Fruit fly (Drosophila melanogaster) whole organism, embryonic: Measurements from ENCODE around the gene raptor.

ENCODE experiments used
- Bteb2 ChIP-seq: fragments of 200-800 bp; sonication (Bioruptor generic); optimal IDR thresholded peaks from 2 replicates; lab custom pipeline; 2016; ENCODE audit warnings: missing biosample characterization, missing genetic modification characterization
- CG10366 ChIP-seq: fragments of 200-800 bp; sonication (Bioruptor generic); IDR thresholded peaks from 2 replicates; pipeline ENCODE4 v1.3.6; 2022; ENCODE audit warnings: missing biosample characterization, missing genetic modification characterization
- CG10959 ChIP-seq: fragments of 200-800 bp; sonication (Bioruptor generic); IDR thresholded peaks from 2 replicates; pipeline ENCODE4 v1.3.6; 2022; ENCODE audit warnings: missing biosample characterization, missing genetic modification characterization
- CG11560 ChIP-seq: fragments of 200-800 bp; sonication (Bioruptor generic); IDR thresholded peaks from 3 replicates; pipeline ENCODE4 v1.3.6; 2022; ENCODE audit warnings: missing biosample characterization, missing genetic modification characterization
- CG12071 ChIP-seq: fragments of 200-800 bp; sonication (Bioruptor generic); optimal IDR thresholded peaks from 3 replicates; lab custom pipeline; 2018; ENCODE audit warnings: missing biosample characterization, mild to moderate bottlenecking, missing genetic modification characterization
- CG13296 ChIP-seq: fragments of 200-800 bp; sonication (Bioruptor generic); optimal IDR thresholded peaks from 3 replicates; lab custom pipeline; 2018; ENCODE audit warnings: missing biosample characterization, mild to moderate bottlenecking, missing genetic modification characterization
- CG13775 ChIP-seq: fragments of 200-800 bp; sonication (Bioruptor generic); optimal IDR thresholded peaks from 3 replicates; lab custom pipeline; 2017; ENCODE audit warnings: missing biosample characterization, mild to moderate bottlenecking, missing genetic modification characterization
- CG14965 ChIP-seq: fragments of 200-800 bp; sonication (Bioruptor generic); optimal IDR thresholded peaks from 2 replicates; lab custom pipeline; 2016; ENCODE audit warnings: missing biosample characterization, missing genetic modification characterization, borderline replicate concordance
- CG1602 ChIP-seq: fragments of 200-800 bp; sonication (Bioruptor generic); optimal IDR thresholded peaks from 3 replicates; lab custom pipeline; 2016; ENCODE audit warnings: missing biosample characterization, missing genetic modification characterization
- CG1603 ChIP-seq: fragments of 200-800 bp; sonication (Bioruptor generic); optimal IDR thresholded peaks from 2 replicates; lab custom pipeline; 2019; ENCODE audit warnings: missing biosample characterization, mild to moderate bottlenecking, missing genetic modification characterization, moderate library complexity
- CG16815 ChIP-seq: fragments of 200-800 bp; sonication (Bioruptor generic); optimal IDR thresholded peaks from 3 replicates; lab custom pipeline; 2017; ENCODE audit warnings: missing biosample characterization, mild to moderate bottlenecking, missing genetic modification characterization
- CG2875 ChIP-seq: fragments of 200-800 bp; sonication (Bioruptor generic); optimal IDR thresholded peaks from 2 replicates; lab custom pipeline; 2017; ENCODE audit warnings: missing biosample characterization, mild to moderate bottlenecking, missing genetic modification characterization, missing genetic modification reagents
- CG32772 ChIP-seq: fragments of 200-800 bp; sonication (Bioruptor generic); IDR thresholded peaks from 2 replicates; pipeline ENCODE4 v1.3.6; 2022; ENCODE audit warnings: missing biosample characterization, missing genetic modification characterization
- CG4617 ChIP-seq: fragments of 200-800 bp; sonication (Bioruptor generic); optimal IDR thresholded peaks from 3 replicates; lab custom pipeline; 2016; ENCODE audit warnings: missing biosample characterization, missing genetic modification characterization, borderline replicate concordance
- CG8765 ChIP-seq: fragments of 200-800 bp; sonication (Bioruptor generic); IDR thresholded peaks from 2 replicates; pipeline ENCODE4 v1.3.6; 2022; ENCODE audit warnings: missing biosample characterization, missing genetic modification characterization
- CG8944 ChIP-seq: fragments of 200-800 bp; sonication (Bioruptor generic); optimal IDR thresholded peaks from 3 replicates; lab custom pipeline; 2016; ENCODE audit warnings: missing biosample characterization, missing genetic modification characterization
- CG9797 ChIP-seq: fragments of 200-800 bp; sonication (Bioruptor generic); optimal IDR thresholded peaks from 3 replicates; lab custom pipeline; 2018; ENCODE audit warnings: missing biosample characterization, mild to moderate bottlenecking, missing genetic modification characterization
- CG9876 ChIP-seq: fragments of 200-800 bp; sonication (Bioruptor generic); optimal IDR thresholded peaks from 2 replicates; lab custom pipeline; 2016; ENCODE audit warnings: missing biosample characterization, missing genetic modification characterization
- CHES-1-like ChIP-seq: fragments of 200-800 bp; sonication (Bioruptor generic); optimal IDR thresholded peaks from 2 replicates; lab custom pipeline; 2016; ENCODE audit warnings: missing biosample characterization, missing genetic modification characterization
- D19A ChIP-seq: fragments of 200-800 bp; optimal IDR thresholded peaks from 3 replicates; lab custom pipeline; 2019; ENCODE audit warnings: missing biosample characterization, mild to moderate bottlenecking, missing genetic modification characterization, moderate library complexity
- Dip3 ChIP-seq: fragments of 200-800 bp; sonication (Bioruptor generic); optimal IDR thresholded peaks from 3 replicates; lab custom pipeline; 2016; ENCODE audit warnings: missing biosample characterization, missing genetic modification characterization
- Dref ChIP-seq: fragments of 200-800 bp; sonication (Bioruptor generic); IDR thresholded peaks from 2 replicates; pipeline ENCODE4 v1.3.6; 2022; ENCODE audit warnings: missing biosample characterization, missing genetic modification characterization
- E2f2 ChIP-seq: fragments of 200-800 bp; sonication (Bioruptor generic); IDR thresholded peaks from 2 replicates; pipeline ENCODE4 v1.3.6; 2022; ENCODE audit warnings: missing biosample characterization, missing genetic modification characterization
- ERR ChIP-seq: fragments of 200-800 bp; sonication (Bioruptor generic); optimal IDR thresholded peaks from 2 replicates; lab custom pipeline; 2016; ENCODE audit warnings: missing biosample characterization, missing genetic modification characterization
- Hmx ChIP-seq: fragments of 200-800 bp; sonication (Bioruptor generic); optimal IDR thresholded peaks from 2 replicates; lab custom pipeline; 2016; ENCODE audit warnings: missing biosample characterization, missing genetic modification characterization
- Kr ChIP-seq: fragments of 200-800 bp; sonication (Bioruptor generic); optimal IDR thresholded peaks from 2 replicates; lab custom pipeline; 2017; ENCODE audit warnings: missing biosample characterization, mild to moderate bottlenecking, missing genetic modification characterization
- Max ChIP-seq: fragments of 200-800 bp; sonication (Bioruptor generic); optimal IDR thresholded peaks from 2 replicates; lab custom pipeline; 2016; ENCODE audit warnings: missing biosample characterization, mild to moderate bottlenecking, missing genetic modification characterization
- Optix ChIP-seq: fragments of 200-800 bp; sonication (Bioruptor generic); IDR thresholded peaks from 3 replicates; pipeline ENCODE4 v1.3.6; 2022; ENCODE audit warnings: missing biosample characterization, missing genetic modification characterization
- Sox102F ChIP-seq: fragments of 200-800 bp; sonication (Bioruptor generic); optimal IDR thresholded peaks from 2 replicates; lab custom pipeline; 2018; ENCODE audit warnings: missing biosample characterization, mild to moderate bottlenecking, missing genetic modification characterization, moderate library complexity
- amos ChIP-seq: fragments of 200-800 bp; sonication (Bioruptor generic); IDR thresholded peaks from 2 replicates; pipeline ENCODE4 v1.3.6; 2022; ENCODE audit warnings: missing biosample characterization, missing genetic modification characterization; ENCODE audit not compliant: partially characterized antibody
- bbx ChIP-seq: fragments of 200-800 bp; sonication (Bioruptor generic); IDR thresholded peaks from 2 replicates; pipeline ENCODE4 v1.3.6; 2022; ENCODE audit warnings: missing biosample characterization, missing genetic modification characterization; ENCODE audit not compliant: partially characterized antibody
- cad ChIP-seq: fragments of >200 bp; optimal IDR thresholded peaks from 2 replicates; lab custom pipeline; 2017; ENCODE audit warnings: missing biosample characterization, missing genetic modification characterization
- cato ChIP-seq: fragments of 200-800 bp; sonication (Bioruptor generic); optimal IDR thresholded peaks from 2 replicates; lab custom pipeline; 2016; ENCODE audit warnings: missing biosample characterization, missing genetic modification characterization, borderline replicate concordance
- chn ChIP-seq: fragments of 200-800 bp; sonication (Bioruptor generic); optimal IDR thresholded peaks from 2 replicates; lab custom pipeline; 2016; ENCODE audit warnings: missing biosample characterization, missing genetic modification characterization
- ci ChIP-seq: fragments of 200-800 bp; sonication (Bioruptor generic); IDR thresholded peaks from 3 replicates; pipeline ENCODE4 v1.3.6; 2022; ENCODE audit warnings: missing biosample characterization, missing genetic modification characterization
- crol ChIP-seq: fragments of 200-800 bp; sonication (Bioruptor generic); IDR thresholded peaks from 2 replicates; pipeline ENCODE4 v1.3.6; 2022; ENCODE audit warnings: missing biosample characterization, missing genetic modification characterization
- dysf ChIP-seq: fragments of 200-800 bp; sonication (Bioruptor generic); IDR thresholded peaks from 3 replicates; pipeline ENCODE4 v1.3.6; 2022; ENCODE audit warnings: missing biosample characterization, missing genetic modification characterization
- eve ChIP-seq, 2 experiments: fragments of >200 bp; optimal IDR thresholded peaks; 2 replicates each; lab custom pipeline; 2017; ENCODE audit warnings: missing biosample characterization in 2 of 2, missing genetic modification characterization in 2 of 2
- gcm2 ChIP-seq: fragments of 200-800 bp; sonication (Bioruptor generic); optimal IDR thresholded peaks from 2 replicates; lab custom pipeline; 2016; ENCODE audit warnings: missing biosample characterization, missing genetic modification characterization
- gsb-n ChIP-seq: fragments of 200-800 bp; sonication (Bioruptor generic); optimal IDR thresholded peaks from 3 replicates; lab custom pipeline; 2018; ENCODE audit warnings: missing biosample characterization, mild to moderate bottlenecking, missing genetic modification characterization
- luna ChIP-seq: fragments of 200-800 bp; sonication (Bioruptor generic); optimal IDR thresholded peaks from 2 replicates; lab custom pipeline; 2016; ENCODE audit warnings: missing biosample characterization, missing genetic modification characterization
- mld ChIP-seq: fragments of 200-800 bp; sonication (Bioruptor generic); IDR thresholded peaks from 3 replicates; pipeline ENCODE4 v1.3.6; 2022; ENCODE audit warnings: missing biosample characterization, missing genetic modification characterization; ENCODE audit not compliant: partially characterized antibody
- prd ChIP-seq, 3 experiments: fragments of >200 bp in 2 of 3; fragments of 200-800 bp in 1 of 3; sonication (Bioruptor generic) in 1 of 3; optimal IDR thresholded peaks in 2 of 3; IDR thresholded peaks in 1 of 3; 2 replicates in 2 of 3; 3 replicates in 1 of 3; pipeline versions ENCODE4 v1.3.6 to Lab custom; 2017 to 2022; ENCODE audit warnings: missing biosample characterization in 1 of 3, missing genetic modification characterization in 1 of 3
- sqz ChIP-seq: fragments of 200-800 bp; sonication (Bioruptor generic); optimal IDR thresholded peaks from 3 replicates; lab custom pipeline; 2018; ENCODE audit warnings: missing biosample characterization, mild to moderate bottlenecking, missing genetic modification characterization
- tll ChIP-seq, 2 experiments: fragments of 200-800 bp in 1 of 2; fragments of >200 bp in 1 of 2; sonication (Bioruptor generic) in 1 of 2; optimal IDR thresholded peaks; 2 replicates each; lab custom pipeline; 2017 to 2019; ENCODE audit warnings: missing biosample characterization in 2 of 2, missing genetic modification characterization in 2 of 2, mild to moderate bottlenecking in 1 of 2, moderate library complexity in 1 of 2
- tup ChIP-seq: fragments of 200-800 bp; sonication (Bioruptor generic); optimal IDR thresholded peaks from 2 replicates; lab custom pipeline; 2016; ENCODE audit warnings: missing biosample characterization, mild to moderate bottlenecking, missing genetic modification characterization, moderate library complexity
- unpg ChIP-seq: fragments of 200-800 bp; sonication (Bioruptor generic); optimal IDR thresholded peaks from 3 replicates; lab custom pipeline; 2018; ENCODE audit warnings: missing biosample characterization, mild to moderate bottlenecking, missing genetic modification characterization, moderate library complexity
- vnd ChIP-seq: fragments of 200-800 bp; sonication (Bioruptor generic); IDR thresholded peaks from 3 replicates; pipeline ENCODE4 v1.3.6; 2022; ENCODE audit warnings: missing biosample characterization, missing genetic modification characterization; ENCODE audit not compliant: partially characterized antibody
- wor ChIP-seq: fragments of 200-800 bp; sonication (Bioruptor generic); IDR thresholded peaks from 2 replicates; pipeline ENCODE4 v1.3.6; 2022; ENCODE audit warnings: missing biosample characterization, missing genetic modification characterization
- zen ChIP-seq: fragments of 200-800 bp; sonication (Bioruptor generic); optimal IDR thresholded peaks from 3 replicates; lab custom pipeline; 2018; ENCODE audit warnings: missing biosample characterization, mild to moderate bottlenecking, missing genetic modification characterization, moderate library complexity

The raptor gene

dm6 chrX:6097578-6097977 lies 7.6 kb upstream of the raptor start (continued):
- peak; percentile 78 for TF ChIP-seq CG8765 (GFP tag; lab: Robert Waterston, UW)
- peak; percentile 17 for TF ChIP-seq Hmx (GFP tag; lab: Kevin White, UChicago)
- no peak for TF ChIP-seq amos (GFP tag; lab: Robert Waterston, UW)
- TF ChIP-seq crol, result peak; percentile 40; the same call in 1 of the 2 replicates
- TF ChIP-seq cad (GFP tag; lab: Kevin White, UChicago), result no peak
- peak; percentile 67; the same call in 2 of the 3 replicates for TF ChIP-seq CG11560 (tag; lab: Robert Waterston, UW)
- TF ChIP-seq CG16815 (GFP tag; lab: Kevin White, UChicago), result peak; percentile 55
- TF ChIP-seq CG13296 (GFP tag; lab: Kevin White, UChicago), result peak; percentile 66
- no peak for TF ChIP-seq CG9797 (GFP tag; lab: Kevin White, UChicago)
- TF ChIP-seq ci (GFP tag; lab: Robert Waterston, UW), result peak; percentile 94
- peak; percentile 91 for TF ChIP-seq CG10366 (GFP tag; lab: Robert Waterston, UW)
- no peak for TF ChIP-seq sqz
- peak; percentile 37; the same call in 1 of the 3 replicates for TF ChIP-seq vnd (GFP tag; lab: Robert Waterston, UW)
- TF ChIP-seq Dip3 (GFP tag; lab: Kevin White, UChicago), result peak; percentile 67
- peak; percentile 62 for TF ChIP-seq CHES-1-like (GFP tag; lab: Kevin White, UChicago)
- peak; percentile 74 for TF ChIP-seq CG2875
- TF ChIP-seq mld, result no peak
- TF ChIP-seq Kr, result no peak
- TF ChIP-seq tup (GFP tag; lab: Kevin White, UChicago), result peak; percentile 13
- peak; percentile 69 for TF ChIP-seq D19A
- peak; percentile 87 for TF ChIP-seq CG1603 (tag; lab: Kevin White, UChicago)
- peak; percentile 56 for TF ChIP-seq gsb-n (tag; lab: Kevin White, UChicago)
- no peak for TF ChIP-seq prd (optimal IDR thresholded peaks at IDR 0.05; lab: Kevin White, UChicago)
- peak; percentile 93 for TF ChIP-seq prd (GFP tag; IDR thresholded peaks at IDR 0.05; lab: Robert Waterston, UW)
- peak; percentile 62 for TF ChIP-seq zen (tag; lab: Kevin White, UChicago)
- no peak for TF ChIP-seq eve (GFP tag; optimal IDR thresholded peaks at IDR 0.05; lab: Kevin White, UChicago)
- TF ChIP-seq CG1602 (GFP tag; lab: Kevin White, UChicago), result peak; percentile 77
- TF ChIP-seq CG4617 (GFP tag; lab: Kevin White, UChicago), result no peak
- peak; percentile 93 for TF ChIP-seq CG32772 (GFP tag; lab: Robert Waterston, UW)
- TF ChIP-seq cato (GFP tag; lab: Kevin White, UChicago), result peak; percentile 64
- TF ChIP-seq CG8944 (GFP tag; lab: Kevin White, UChicago), result peak; percentile 77
- peak; percentile 56 for TF ChIP-seq CG13775 (GFP tag; lab: Kevin White, UChicago)
- peak; percentile 70 for TF ChIP-seq Max
- peak; percentile 93 for TF ChIP-seq dysf (GFP tag; lab: Robert Waterston, UW)
- TF ChIP-seq CG12071, result peak; percentile 82
- TF ChIP-seq E2f2 (GFP tag; lab: Robert Waterston, UW), result peak; percentile 67
- TF ChIP-seq Optix (GFP tag; lab: Robert Waterston, UW), result peak; percentile 93
- TF ChIP-seq ERR (GFP tag; lab: Kevin White, UChicago), result peak; percentile 83
- TF ChIP-seq tll (GFP tag; optimal IDR thresholded peaks at IDR 0.05; lab: Kevin White, UChicago), result no peak
- peak; percentile 67 for TF ChIP-seq chn
- 0 out of 2 replicates have a peak, but pooled peaks have one; percentile 34 for TF ChIP-seq Dref (GFP tag; lab: Robert Waterston, UW)
- peak; percentile 29 for TF ChIP-seq luna (GFP tag; lab: Kevin White, UChicago)
- peak; percentile 58 for TF ChIP-seq gcm2 (GFP tag; lab: Kevin White, UChicago)
- peak; percentile 84 for TF ChIP-seq wor (GFP tag; lab: Robert Waterston, UW)
- peak; percentile 12 for TF ChIP-seq CG14965
- peak; percentile 49 for TF ChIP-seq Bteb2
- TF ChIP-seq unpg (GFP tag; lab: Kevin White, UChicago), result peak; percentile 81
- TF ChIP-seq bbx (GFP tag; lab: Robert Waterston, UW), result no peak
- TF ChIP-seq Sox102F (GFP tag; lab: Kevin White, UChicago), result peak; percentile 83
- TF ChIP-seq CG10959 (GFP tag; lab: Robert Waterston, UW), result peak; percentile 71
- peak; percentile 57 for TF ChIP-seq CG9876 (GFP tag; lab: Kevin White, UChicago)
